Worm (Caenorhabditis elegans) whole organism, L2 larva: ENCODE data around the gene R12H7.4.

Source experiments
- R02D3.7 ChIP-seq: fragments of 150-350 bp; optimal IDR thresholded peaks from 2 replicates; lab custom pipeline; 2014; ENCODE audit warnings: missing biosample characterization, missing genetic modification characterization
- dmd-4 ChIP-seq: sonication (generic microtip); optimal IDR thresholded peaks from 2 replicates; lab custom pipeline; 2017; ENCODE audit warnings: missing biosample characterization, missing genetic modification characterization
- elt-1 ChIP-seq: fragments of 150-350 bp; optimal IDR thresholded peaks from 2 replicates; lab custom pipeline; 2014; ENCODE audit warnings: missing biosample characterization, missing genetic modification characterization
- gmeb-1 ChIP-seq: fragments of 150-350 bp; optimal IDR thresholded peaks from 2 replicates; lab custom pipeline; 2014; ENCODE audit warnings: missing biosample characterization, missing genetic modification characterization
- snpc-4 ChIP-seq: fragments of 150-350 bp; optimal IDR thresholded peaks from 2 replicates; lab custom pipeline; 2014; ENCODE audit warnings: missing biosample characterization, missing genetic modification characterization
- ztf-11 ChIP-seq: sonication (generic microtip); optimal IDR thresholded peaks from 2 replicates; lab custom pipeline; 2017; ENCODE audit warnings: missing biosample characterization, missing genetic modification characterization
- ztf-4 ChIP-seq: fragments of 150-350 bp; optimal IDR thresholded peaks from 2 replicates; lab custom pipeline; 2014; ENCODE audit warnings: missing biosample characterization, missing genetic modification characterization

DNA sequence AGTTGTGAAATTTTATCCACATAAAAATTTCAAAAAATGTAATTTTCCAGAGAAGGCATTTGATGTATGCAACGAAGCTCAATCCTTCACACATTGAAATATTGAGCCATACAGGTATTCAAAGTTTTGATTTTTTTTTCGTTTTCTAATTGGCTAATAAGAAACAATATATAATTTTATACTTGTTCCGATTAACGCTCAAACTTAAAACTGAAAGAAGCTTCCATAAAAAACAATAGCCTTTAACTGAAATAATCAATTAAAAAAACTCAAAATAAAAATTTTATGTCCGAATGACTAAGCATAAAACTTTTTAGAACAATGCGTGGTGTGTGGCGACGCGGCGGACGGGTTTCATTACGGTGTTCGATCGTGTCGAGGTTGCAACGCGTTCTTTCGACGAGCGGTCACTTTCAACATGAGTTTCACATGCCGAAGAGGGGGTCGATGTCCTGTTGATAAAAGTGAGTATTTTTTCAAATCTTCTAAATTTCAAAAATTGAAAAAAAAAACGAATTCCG lies 35.1 kb downstream of the R12H7.4 start, which contains the start of gene nhr-32:
- TF ChIP-seq snpc-4 (no peak), elt-1 (tag; lab: Kevin White, UChicago) (no peak), ztf-11 (tag; lab: Kevin White, UChicago) (no peak), gmeb-1 (tag; lab: Kevin White, UChicago) (no peak), R02D3.7 (tag; lab: Kevin White, UChicago) (no peak), dmd-4 (tag; lab: Kevin White, UChicago) (no peak), ztf-4 (tag; lab: Kevin White, UChicago) (no peak)
